Worm (Caenorhabditis elegans): ENCODE data around the gene dgtr-1.

The dgtr-1 gene

ce11 chrV:6498903-6499302 is 2.0 kb downstream of the dgtr-1 start, which contains the start of gene W01A11.1:
TSS of gene W01A11.1 (plus strand) at chrV:6499224.
- TF ChIP-seq ref-1 (GFP tag; conservative IDR thresholded peaks at IDR 0.05) (no peak), flt-1 (GFP tag; IDR thresholded peaks at IDR 0.05) (no peak), T22C8.4 (GFP tag; IDR thresholded peaks at IDR 0.05) (no peak), klf-2 (GFP tag; conservative IDR thresholded peaks at IDR 0.05) (no peak), ztf-29 (GFP tag; IDR thresholded peaks at IDR 0.05) (no peak), ztf-23 (GFP tag; IDR thresholded peaks at IDR 0.05) (no peak), med-1 (GFP tag; optimal IDR thresholded peaks at IDR 0.05; ENCODE audit: insufficient read depth) (no peak), tab-1 (GFP tag; IDR thresholded peaks at IDR 0.05) (no peak), cog-1 (tag; optimal IDR thresholded peaks at IDR 0.05) (no peak)

ce11 chrV:6503158-6503557 is 6.2 kb downstream of the dgtr-1 start:
- no peak for TF ChIP-seq cog-1 (tag; optimal IDR thresholded peaks at IDR 0.05)
- TF ChIP-seq ztf-23 (GFP tag; IDR thresholded peaks at IDR 0.05): no peak
- TF ChIP-seq klf-2 (GFP tag; conservative IDR thresholded peaks at IDR 0.05): no peak
- no peak for TF ChIP-seq ref-1 (GFP tag; conservative IDR thresholded peaks at IDR 0.05)
- TF ChIP-seq T22C8.4 (GFP tag; IDR thresholded peaks at IDR 0.05): no peak
- no peak for TF ChIP-seq flt-1 (GFP tag; IDR thresholded peaks at IDR 0.05)
- TF ChIP-seq tab-1 (GFP tag; IDR thresholded peaks at IDR 0.05): no peak
- TF ChIP-seq med-1 (GFP tag; optimal IDR thresholded peaks at IDR 0.05; ENCODE audit: insufficient read depth): no peak
- TF ChIP-seq ztf-29 (GFP tag; IDR thresholded peaks at IDR 0.05): no peak

- TF ChIP-seq med-1 (GFP tag; optimal IDR thresholded peaks at IDR 0.05; ENCODE audit: insufficient read depth): no peak
- TF ChIP-seq T22C8.4 (GFP tag; IDR thresholded peaks at IDR 0.05): no peak
- no peak for TF ChIP-seq ref-1 (GFP tag; conservative IDR thresholded peaks at IDR 0.05)
- no peak for TF ChIP-seq klf-2 (GFP tag; conservative IDR thresholded peaks at IDR 0.05)
- TF ChIP-seq flt-1 (GFP tag; IDR thresholded peaks at IDR 0.05): no peak
Observed at ce11 chrV:6504131-6504827, 7.4 kb downstream of the dgtr-1 start, which contains the start of gene moc-2. TSS of gene moc-2 (minus strand) at chrV:6504181.

- TF ChIP-seq tab-1 (GFP tag; IDR thresholded peaks at IDR 0.05): no peak
Observed at ce11 chrV:6505339-6505811, 8.5 kb downstream of the dgtr-1 start, which contains the start of gene W01A11.7. TSS of gene W01A11.7 (minus strand) at chrV:6505389.

- TF ChIP-seq ztf-29 (GFP tag; IDR thresholded peaks at IDR 0.05) (no peak), tab-1 (GFP tag; IDR thresholded peaks at IDR 0.05) (no peak), med-1 (GFP tag; optimal IDR thresholded peaks at IDR 0.05; ENCODE audit: insufficient read depth) (no peak), klf-2 (GFP tag; conservative IDR thresholded peaks at IDR 0.05) (no peak)
Observed at ce11 chrV:6506238-6506956, 9.5 kb downstream of the dgtr-1 start.

- TF ChIP-seq ztf-29 (GFP tag; IDR thresholded peaks at IDR 0.05) (no peak), ztf-23 (GFP tag; IDR thresholded peaks at IDR 0.05) (no peak), klf-2 (GFP tag; conservative IDR thresholded peaks at IDR 0.05) (no peak), tab-1 (GFP tag; IDR thresholded peaks at IDR 0.05) (no peak), med-1 (GFP tag; optimal IDR thresholded peaks at IDR 0.05; ENCODE audit: insufficient read depth) (no peak), flt-1 (GFP tag; IDR thresholded peaks at IDR 0.05) (no peak), T22C8.4 (GFP tag; IDR thresholded peaks at IDR 0.05) (no peak), ref-1 (GFP tag; conservative IDR thresholded peaks at IDR 0.05) (no peak), cog-1 (tag; optimal IDR thresholded peaks at IDR 0.05) (no peak)
Observed at ce11 chrV:6508703-6509102, 11.8 kb downstream of the dgtr-1 start, which contains the start of gene ubh-3. TSS of gene ubh-3 (minus strand) at chrV:6508803.

- TF ChIP-seq flt-1 (GFP tag; IDR thresholded peaks at IDR 0.05): no peak
Observed at ce11 chrV:6509717-6510116, 12.8 kb downstream of the dgtr-1 start, which contains the start of gene ubh-2. TSS of gene ubh-2 (minus strand) at chrV:6509817.

- no peak for TF ChIP-seq cog-1 (tag; optimal IDR thresholded peaks at IDR 0.05)
- no peak for TF ChIP-seq T22C8.4 (GFP tag; IDR thresholded peaks at IDR 0.05)
- no peak for TF ChIP-seq med-1 (GFP tag; optimal IDR thresholded peaks at IDR 0.05; ENCODE audit: insufficient read depth)
- no peak for TF ChIP-seq flt-1 (GFP tag; IDR thresholded peaks at IDR 0.05)
- no peak for TF ChIP-seq ref-1 (GFP tag; conservative IDR thresholded peaks at IDR 0.05)
- TF ChIP-seq ztf-29 (GFP tag; IDR thresholded peaks at IDR 0.05): no peak
- TF ChIP-seq ztf-23 (GFP tag; IDR thresholded peaks at IDR 0.05): no peak
- no peak for TF ChIP-seq tab-1 (GFP tag; IDR thresholded peaks at IDR 0.05)
- no peak for TF ChIP-seq klf-2 (GFP tag; conservative IDR thresholded peaks at IDR 0.05)
Observed at ce11 chrV:6510622-6511021, 13.7 kb downstream of the dgtr-1 start.

- no peak for TF ChIP-seq flt-1 (GFP tag; IDR thresholded peaks at IDR 0.05)
- no peak for TF ChIP-seq ztf-29 (GFP tag; IDR thresholded peaks at IDR 0.05)
- TF ChIP-seq tab-1 (GFP tag; IDR thresholded peaks at IDR 0.05): no peak
- no peak for TF ChIP-seq cog-1 (tag; optimal IDR thresholded peaks at IDR 0.05)
- no peak for TF ChIP-seq T22C8.4 (GFP tag; IDR thresholded peaks at IDR 0.05)
- TF ChIP-seq klf-2 (GFP tag; conservative IDR thresholded peaks at IDR 0.05): no peak
- TF ChIP-seq med-1 (GFP tag; optimal IDR thresholded peaks at IDR 0.05; ENCODE audit: insufficient read depth): no peak
- no peak for TF ChIP-seq ztf-23 (GFP tag; IDR thresholded peaks at IDR 0.05)
Observed at ce11 chrV:6511121-6511520, 14.2 kb downstream of the dgtr-1 start, which contains the start of gene ubh-1. TSS of gene ubh-1 (minus strand) at chrV:6511409.

- no peak for TF ChIP-seq tab-1 (GFP tag; IDR thresholded peaks at IDR 0.05)
- TF ChIP-seq ztf-29 (GFP tag; IDR thresholded peaks at IDR 0.05): no peak
- TF ChIP-seq ztf-23 (GFP tag; IDR thresholded peaks at IDR 0.05): no peak
- no peak for TF ChIP-seq klf-2 (GFP tag; conservative IDR thresholded peaks at IDR 0.05)
- TF ChIP-seq flt-1 (GFP tag; IDR thresholded peaks at IDR 0.05): no peak
- TF ChIP-seq ref-1 (GFP tag; conservative IDR thresholded peaks at IDR 0.05): no peak
- TF ChIP-seq T22C8.4 (GFP tag; IDR thresholded peaks at IDR 0.05): no peak
- no peak for TF ChIP-seq cog-1 (tag; optimal IDR thresholded peaks at IDR 0.05)
- TF ChIP-seq med-1 (GFP tag; optimal IDR thresholded peaks at IDR 0.05; ENCODE audit: insufficient read depth): no peak
Observed at ce11 chrV:6513356-6513755, 16.4 kb downstream of the dgtr-1 start.

All from whole organism, midembryonic.